Worm (Caenorhabditis elegans): ENCODE results near the gene R05D3.12.

ce11 chrIII:8429035-8429434 lies 48.3 kb downstream of the R05D3.12 start, which contains the start of gene ZK1236.1:
- TF ChIP-seq him-1 (tag; optimal IDR thresholded peaks at IDR 0.05), result no peak
- no peak for TF ChIP-seq snpc-4 (GFP tag; optimal IDR thresholded peaks at IDR 0.05)
- TF ChIP-seq snpc-4 (tag; optimal IDR thresholded peaks at IDR 0.05), result no peak
